Fruit fly (Drosophila melanogaster) whole organism, adult: Measurements from ENCODE around the gene CG12948.

Experiments used
- CG11617 ChIP-seq: fragments of 200-800 bp; sonication (Bioruptor generic); optimal IDR thresholded peaks from 2 replicates; lab custom pipeline; 2017; ENCODE audit warnings: mild to moderate bottlenecking, missing biosample characterization, missing genetic modification reagents, missing genetic modification characterization
- CG12768 ChIP-seq: fragments of 200-800 bp; sonication (Bioruptor generic); optimal IDR thresholded peaks from 2 replicates; lab custom pipeline; 2017; ENCODE audit warnings: missing biosample characterization, missing genetic modification characterization, mild to moderate bottlenecking, moderate library complexity, missing genetic modification reagents
- CG14711 ChIP-seq: fragments of 200-800 bp; sonication (Bioruptor generic); optimal IDR thresholded peaks from 2 replicates; lab custom pipeline; 2018; ENCODE audit warnings: missing biosample characterization, mild to moderate bottlenecking, missing genetic modification characterization, moderate library complexity
- CG1620 ChIP-seq: fragments of 200-800 bp; sonication (Bioruptor generic); optimal IDR thresholded peaks from 2 replicates; lab custom pipeline; 2016; ENCODE audit warnings: missing biosample characterization, missing genetic modification characterization
- CG33017 ChIP-seq: fragments of 200-800 bp; sonication (Bioruptor generic); optimal IDR thresholded peaks from 2 replicates; lab custom pipeline; 2018; ENCODE audit warnings: missing biosample characterization, mild to moderate bottlenecking, missing genetic modification characterization, moderate library complexity
- CG5204 ChIP-seq: fragments of 200-800 bp; sonication (Bioruptor generic); optimal IDR thresholded peaks from 2 replicates; lab custom pipeline; 2016; ENCODE audit warnings: missing biosample characterization, missing genetic modification characterization
- CG7045 ChIP-seq: fragments of 200-800 bp; sonication (Bioruptor generic); optimal IDR thresholded peaks from 2 replicates; lab custom pipeline; 2017; ENCODE audit warnings: missing biosample characterization, mild to moderate bottlenecking, missing genetic modification characterization
- CG7101 ChIP-seq: fragments of 200-800 bp; sonication (Bioruptor generic); optimal IDR thresholded peaks from 2 replicates; lab custom pipeline; 2018; ENCODE audit warnings: missing biosample characterization, mild to moderate bottlenecking, missing genetic modification characterization, moderate library complexity
- Clk ChIP-seq: fragments of 200-800 bp; sonication (Bioruptor generic); optimal IDR thresholded peaks from 2 replicates; lab custom pipeline; 2017; ENCODE audit warnings: missing biosample characterization, missing genetic modification characterization
- Crg-1 ChIP-seq: fragments of 200-800 bp; sonication (Bioruptor generic); optimal IDR thresholded peaks from 2 replicates; lab custom pipeline; 2016; ENCODE audit warnings: missing biosample characterization, missing genetic modification characterization
- Hr96 ChIP-seq: fragments of 200-800 bp; sonication (Bioruptor generic); optimal IDR thresholded peaks from 2 replicates; lab custom pipeline; 2016; ENCODE audit warnings: missing biosample characterization, missing genetic modification characterization
- Mnt ChIP-seq: fragments of 200-800 bp; sonication (Bioruptor generic); optimal IDR thresholded peaks from 2 replicates; lab custom pipeline; 2016; ENCODE audit warnings: missing biosample characterization, mild to moderate bottlenecking, missing genetic modification characterization
- bab1 ChIP-seq: fragments of 200-800 bp; sonication (Bioruptor generic); optimal IDR thresholded peaks from 3 replicates; lab custom pipeline; 2019; ENCODE audit warnings: missing biosample characterization, mild to moderate bottlenecking, missing genetic modification characterization, moderate library complexity
- cic ChIP-seq: fragments of 200-800 bp; sonication (Bioruptor generic); optimal IDR thresholded peaks from 2 replicates; lab custom pipeline; 2017; ENCODE audit warnings: missing biosample characterization, mild to moderate bottlenecking, missing genetic modification characterization, moderate library complexity
- cnc ChIP-seq, 2 experiments: fragments of >200 bp; optimal IDR thresholded peaks; 2 replicates each; lab custom pipeline; 2017
- kay ChIP-seq: fragments of 200-800 bp; sonication (Bioruptor generic); peaks from one replicate; lab custom pipeline; 2016; ENCODE audit warnings: missing biosample characterization, missing genetic modification characterization, borderline replicate concordance
- ovo ChIP-seq: fragments of 200-800 bp; sonication (Bioruptor generic); optimal IDR thresholded peaks from 2 replicates; lab custom pipeline; 2016; ENCODE audit warnings: missing biosample characterization, missing genetic modification characterization
- pad ChIP-seq: fragments of 200-800 bp; sonication (Bioruptor generic); optimal IDR thresholded peaks from 3 replicates; lab custom pipeline; 2017; ENCODE audit warnings: missing biosample characterization, missing genetic modification characterization, mild to moderate bottlenecking, moderate library complexity, missing genetic modification reagents
- tj ChIP-seq: fragments of 200-800 bp; sonication (Bioruptor generic); optimal IDR thresholded peaks from 3 replicates; lab custom pipeline; 2017; ENCODE audit warnings: missing biosample characterization, mild to moderate bottlenecking, missing genetic modification characterization, moderate library complexity
- toe ChIP-seq: fragments of 200-800 bp; sonication (Bioruptor generic); optimal IDR thresholded peaks from 2 replicates; lab custom pipeline; 2016; ENCODE audit warnings: missing biosample characterization, missing genetic modification characterization

The CG12948 gene

dm6 chr3R:9703273-9703672, 44.3 kb downstream of the CG12948 start:
- TF ChIP-seq bab1 (GFP tag; lab: Kevin White, UChicago) (no peak), Hr96 (no peak), CG33017 (tag; lab: Kevin White, UChicago) (no peak), kay (no peak)

DNA sequence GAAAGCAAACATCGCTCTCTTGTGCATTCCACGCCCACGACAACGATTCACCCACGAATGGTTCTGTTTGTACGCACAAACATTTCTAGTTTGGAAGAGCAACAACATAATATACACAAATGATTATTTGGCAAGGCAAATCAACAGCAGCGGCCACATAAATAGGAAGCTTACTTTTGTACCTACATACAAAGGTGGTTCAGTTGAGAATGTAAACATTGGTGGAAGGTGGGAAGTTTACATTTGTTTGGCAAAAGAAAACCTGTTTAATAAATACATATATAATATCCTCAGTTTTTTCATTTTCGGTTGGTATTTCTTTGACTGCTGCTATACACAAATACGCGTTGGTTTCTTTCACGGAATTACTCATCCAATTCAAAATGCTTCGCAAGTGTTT, 45.0 kb downstream of the CG12948 start:
- peak; percentile 79 for TF ChIP-seq kay
- peak; percentile 53 for TF ChIP-seq CG14711 (tag; lab: Kevin White, UChicago)
- TF ChIP-seq Hr96 = no peak
- peak; percentile 76 for TF ChIP-seq bab1 (GFP tag; lab: Kevin White, UChicago)
- no peak for TF ChIP-seq CG12768 (GFP tag; lab: Kevin White, UChicago)
- peak; percentile 52 for TF ChIP-seq CG7101 (tag; lab: Kevin White, UChicago)
- peak; percentile 1 for TF ChIP-seq Mnt (GFP tag; lab: Kevin White, UChicago)

dm6 chr3R:9701897-9702296, 45.6 kb downstream of the CG12948 start:
- TF ChIP-seq Clk (no peak), CG1620 (GFP tag; lab: Kevin White, UChicago) (no peak), CG11617 (GFP tag; lab: Kevin White, UChicago) (no peak)

DNA sequence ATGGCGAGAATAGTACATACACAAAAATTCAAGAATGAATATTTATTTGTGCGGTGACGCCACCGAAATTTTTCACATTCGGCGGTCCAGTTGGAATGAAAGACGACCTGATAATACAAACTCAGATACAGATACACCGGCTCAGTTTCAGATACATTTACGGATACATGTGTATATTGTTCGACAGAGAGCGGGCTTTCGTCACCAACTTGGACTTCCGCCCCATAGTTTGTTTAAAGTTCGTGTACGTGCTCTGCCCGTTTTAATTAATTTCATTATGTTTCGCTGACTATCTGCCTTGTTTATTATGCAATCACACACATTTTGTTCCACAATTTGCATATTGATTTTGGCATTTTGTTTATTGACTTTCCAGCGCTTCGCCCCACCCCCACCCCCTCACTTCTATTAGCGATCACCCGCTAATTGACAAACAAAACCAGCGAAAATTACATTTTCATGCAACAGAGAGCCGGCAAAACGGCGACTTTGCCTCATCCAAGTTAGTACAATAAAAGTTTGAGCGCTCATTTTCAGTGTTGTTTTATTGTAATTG, 46.3 kb downstream of the CG12948 start:
- peak; percentile 33 for TF ChIP-seq cic
- peak; percentile 45 for TF ChIP-seq CG12768 (GFP tag; lab: Kevin White, UChicago)
- no peak for TF ChIP-seq tj (GFP tag; lab: Kevin White, UChicago)
- peak; percentile 10 for TF ChIP-seq CG1620 (GFP tag; lab: Kevin White, UChicago)

- TF ChIP-seq tj (GFP tag; lab: Kevin White, UChicago) (no peak), Crg-1 (GFP tag; lab: Kevin White, UChicago) (no peak), ovo (GFP tag; lab: Kevin White, UChicago) (no peak), CG5204 (GFP tag; lab: Kevin White, UChicago) (no peak), CG11617 (GFP tag; lab: Kevin White, UChicago) (no peak), CG1620 (GFP tag; lab: Kevin White, UChicago) (no peak), toe (GFP tag; lab: Kevin White, UChicago) (no peak), pad (no peak), Mnt (GFP tag; lab: Kevin White, UChicago) (no peak), CG7045 (GFP tag; lab: Kevin White, UChicago) (no peak), Clk (no peak), CG33017 (tag; lab: Kevin White, UChicago) (no peak), cic (no peak), cnc (optimal IDR thresholded peaks at IDR 0.05; lab: Kevin White, UChicago) (no peak)
Observed at dm6 chr3R:9700513-9700912, 47.0 kb downstream of the CG12948 start.
